Worm (Caenorhabditis elegans): Measurements from ENCODE around the gene ZK1248.20.
"Not testable (repeated sequence)": the region's sequence is repeated elsewhere in the genome, so short reads cannot be mapped to it uniquely, and the experiment has no call there.

- not testable (repeated sequence) for TF ChIP-seq K02D7.2, dve-1, pha-2, nfya-1, ceh-48 (tag; optimal IDR thresholded peaks at IDR 0.05)
Measured at ce11 chrII:5815382-5815781, 1.1 kb upstream of the ZK1248.20 start, which contains the start of gene wago-5.
